Fruit fly (Drosophila melanogaster) whole organism, prepupa: ENCODE measurements around the gene CG32295.

Source experiments
- Blimp-1 ChIP-seq: fragments of 200-800 bp; sonication (Bioruptor generic); optimal IDR thresholded peaks from 3 replicates; lab custom pipeline; 2017; ENCODE audit warnings: missing biosample characterization, missing genetic modification characterization, mild to moderate bottlenecking, moderate library complexity, missing genetic modification reagents
- CG10631 ChIP-seq: fragments of 200-800 bp; sonication (Bioruptor generic); optimal IDR thresholded peaks from 2 replicates; lab custom pipeline; 2016; ENCODE audit warnings: missing biosample characterization, missing genetic modification characterization
- CG11762 ChIP-seq: fragments of 200-800 bp; sonication (Bioruptor generic); optimal IDR thresholded peaks from 3 replicates; lab custom pipeline; 2016; ENCODE audit warnings: missing biosample characterization, missing genetic modification characterization; ENCODE audit not compliant: insufficient read depth
- CG11902 ChIP-seq: fragments of 200-800 bp; sonication (Bioruptor generic); optimal IDR thresholded peaks from 3 replicates; lab custom pipeline; 2016; ENCODE audit warnings: missing biosample characterization, missing genetic modification characterization
- CG15336 ChIP-seq: fragments of 200-800 bp; sonication (Bioruptor generic); IDR thresholded peaks from 2 replicates; pipeline ENCODE4 v1.3.6; 2022; ENCODE audit warnings: missing biosample characterization, missing genetic modification characterization
- CG1621 ChIP-seq: fragments of 200-800 bp; sonication (Bioruptor generic); optimal IDR thresholded peaks from 3 replicates; lab custom pipeline; 2018; ENCODE audit warnings: missing biosample characterization, mild to moderate bottlenecking, missing genetic modification characterization
- CG3032 ChIP-seq: fragments of 200-800 bp; optimal IDR thresholded peaks from 2 replicates; lab custom pipeline; 2019; ENCODE audit warnings: missing biosample characterization, mild to moderate bottlenecking, missing genetic modification characterization, moderate library complexity
- CG31627 ChIP-seq: fragments of 200-800 bp; sonication (Bioruptor generic); optimal IDR thresholded peaks from 3 replicates; lab custom pipeline; 2016; ENCODE audit warnings: missing biosample characterization, missing genetic modification characterization
- CG32006 ChIP-seq: fragments of 200-800 bp; sonication (Bioruptor generic); optimal IDR thresholded peaks from 3 replicates; lab custom pipeline; 2017; ENCODE audit warnings: missing biosample characterization, mild to moderate bottlenecking, missing genetic modification characterization
- CG34406 ChIP-seq: fragments of 200-800 bp; sonication (Bioruptor generic); optimal IDR thresholded peaks from 3 replicates; lab custom pipeline; 2016; ENCODE audit warnings: missing biosample characterization, missing genetic modification characterization
- CG3919 ChIP-seq: fragments of 200-800 bp; sonication (Bioruptor generic); optimal IDR thresholded peaks from 3 replicates; lab custom pipeline; 2016; ENCODE audit warnings: missing biosample characterization, missing genetic modification characterization
- CG4318 ChIP-seq: fragments of 200-800 bp; sonication (Bioruptor generic); optimal IDR thresholded peaks from 3 replicates; lab custom pipeline; 2017; ENCODE audit warnings: missing biosample characterization, mild to moderate bottlenecking, missing genetic modification characterization
- CG6163 ChIP-seq: fragments of 200-800 bp; sonication (Bioruptor generic); IDR thresholded peaks from 3 replicates; pipeline ENCODE4 v1.3.6; 2022; ENCODE audit warnings: missing biosample characterization, missing genetic modification characterization
- CG6276 ChIP-seq: fragments of 200-800 bp; sonication (Bioruptor generic); optimal IDR thresholded peaks from 2 replicates; lab custom pipeline; 2017; ENCODE audit warnings: missing biosample characterization, mild to moderate bottlenecking, missing genetic modification characterization
- CG6792 ChIP-seq: fragments of 200-800 bp; sonication (Bioruptor generic); optimal IDR thresholded peaks from 3 replicates; lab custom pipeline; 2016; ENCODE audit warnings: missing biosample characterization, missing genetic modification characterization
- CG6808 ChIP-seq: fragments of 200-800 bp; sonication (Bioruptor generic); optimal IDR thresholded peaks from 3 replicates; lab custom pipeline; 2017; ENCODE audit warnings: missing biosample characterization, missing genetic modification characterization, mild to moderate bottlenecking, moderate library complexity, missing genetic modification reagents
- CG6854 ChIP-seq: fragments of 200-800 bp; sonication (Bioruptor generic); optimal IDR thresholded peaks from 2 replicates; lab custom pipeline; 2017; ENCODE audit warnings: missing biosample characterization, mild to moderate bottlenecking, missing genetic modification characterization
- CG7368 ChIP-seq: fragments of 200-800 bp; sonication (Bioruptor generic); optimal IDR thresholded peaks from 3 replicates; lab custom pipeline; 2016; ENCODE audit warnings: missing biosample characterization, missing genetic modification characterization
- CG8319 ChIP-seq: fragments of 200-800 bp; sonication (Bioruptor generic); optimal IDR thresholded peaks from 3 replicates; lab custom pipeline; 2016; ENCODE audit warnings: missing biosample characterization, missing genetic modification characterization
- CG9139 ChIP-seq: fragments of 200-800 bp; sonication (Bioruptor generic); optimal IDR thresholded peaks from 3 replicates; lab custom pipeline; 2017; ENCODE audit warnings: missing biosample characterization, mild to moderate bottlenecking, missing genetic modification characterization
- Eip75B ChIP-seq: fragments of 200-800 bp; sonication (Bioruptor generic); optimal IDR thresholded peaks from 3 replicates; lab custom pipeline; 2016; ENCODE audit warnings: missing biosample characterization, missing genetic modification characterization
- Eip78C ChIP-seq: fragments of 200-800 bp; sonication (Bioruptor generic); peaks from one replicate; lab custom pipeline; 2016; ENCODE audit warnings: missing biosample characterization, missing genetic modification characterization
- Ets96B ChIP-seq: fragments of 200-800 bp; optimal IDR thresholded peaks from 2 replicates; lab custom pipeline; 2019; ENCODE audit warnings: missing biosample characterization, mild to moderate bottlenecking, missing genetic modification characterization, moderate library complexity
- Gug ChIP-seq: fragments of 200-800 bp; sonication (Bioruptor generic); IDR thresholded peaks from 2 replicates; pipeline ENCODE4 v1.3.6; 2022; ENCODE audit warnings: missing biosample characterization, missing genetic modification characterization
- Hr38 ChIP-seq: sonication (Bioruptor generic); optimal IDR thresholded peaks from 2 replicates; lab custom pipeline; 2016; ENCODE audit warnings: missing biosample characterization, missing genetic modification characterization
- Hr39 ChIP-seq: fragments of 200-800 bp; sonication (Bioruptor generic); optimal IDR thresholded peaks from 2 replicates; lab custom pipeline; 2016; ENCODE audit warnings: missing biosample characterization, missing genetic modification characterization
- Hr4 ChIP-seq: fragments of 200-800 bp; sonication (Bioruptor generic); optimal IDR thresholded peaks from 3 replicates; lab custom pipeline; 2016; ENCODE audit warnings: missing biosample characterization, missing genetic modification characterization
- Met ChIP-seq: fragments of 200-800 bp; sonication (Bioruptor generic); optimal IDR thresholded peaks from 3 replicates; lab custom pipeline; 2016; ENCODE audit warnings: missing biosample characterization, missing genetic modification characterization
- Smox ChIP-seq: fragments of 200-800 bp; sonication (Bioruptor generic); optimal IDR thresholded peaks from 3 replicates; lab custom pipeline; 2016; ENCODE audit warnings: missing biosample characterization, missing genetic modification characterization
- Sox102F ChIP-seq: fragments of 200-800 bp; sonication (Bioruptor generic); optimal IDR thresholded peaks from 2 replicates; lab custom pipeline; 2016; ENCODE audit warnings: missing biosample characterization, mild to moderate bottlenecking, missing genetic modification characterization
- Sox14 ChIP-seq: fragments of 200-800 bp; sonication (Bioruptor generic); optimal IDR thresholded peaks from 3 replicates; lab custom pipeline; 2016; ENCODE audit warnings: missing biosample characterization, missing genetic modification characterization
- Sox15 ChIP-seq: fragments of 200-800 bp; sonication (Bioruptor generic); optimal IDR thresholded peaks from 3 replicates; lab custom pipeline; 2016; ENCODE audit warnings: missing biosample characterization, missing genetic modification characterization
- achi ChIP-seq: fragments of 200-800 bp; sonication (Bioruptor generic); optimal IDR thresholded peaks from 3 replicates; lab custom pipeline; 2016; ENCODE audit warnings: missing biosample characterization, missing genetic modification characterization
- acj6 ChIP-seq: fragments of 200-800 bp; sonication (Bioruptor generic); optimal IDR thresholded peaks from 3 replicates; lab custom pipeline; 2016; ENCODE audit warnings: missing biosample characterization, missing genetic modification characterization
- cyc ChIP-seq: fragments of 200-800 bp; sonication (Bioruptor generic); optimal IDR thresholded peaks from 3 replicates; lab custom pipeline; 2016; ENCODE audit warnings: missing biosample characterization, missing genetic modification characterization
- dac ChIP-seq: fragments of 200-800 bp; sonication (Bioruptor generic); optimal IDR thresholded peaks from 2 replicates; lab custom pipeline; 2017; ENCODE audit warnings: missing biosample characterization, mild to moderate bottlenecking, missing genetic modification characterization
- dsx ChIP-seq: fragments of 200-800 bp; optimal IDR thresholded peaks from 3 replicates; lab custom pipeline; 2019; ENCODE audit warnings: missing biosample characterization, mild to moderate bottlenecking, missing genetic modification characterization, moderate library complexity; ENCODE audit not compliant: poor library complexity, severe bottlenecking
- eg ChIP-seq: fragments of 200-800 bp; sonication (Bioruptor generic); IDR thresholded peaks from 3 replicates; pipeline ENCODE4 v1.3.6; 2022; ENCODE audit warnings: missing biosample characterization, missing genetic modification characterization
- fd59A ChIP-seq: fragments of 200-800 bp; sonication (Bioruptor generic); optimal IDR thresholded peaks from 2 replicates; lab custom pipeline; 2017; ENCODE audit warnings: missing biosample characterization, mild to moderate bottlenecking, missing genetic modification characterization, missing genetic modification reagents
- fkh ChIP-seq: fragments of 200-800 bp; sonication (Bioruptor generic); optimal IDR thresholded peaks from 3 replicates; lab custom pipeline; 2017; ENCODE audit warnings: missing biosample characterization, mild to moderate bottlenecking, missing genetic modification characterization, moderate library complexity
- lz ChIP-seq: fragments of 200-800 bp; sonication (Bioruptor generic); optimal IDR thresholded peaks from 3 replicates; lab custom pipeline; 2016; ENCODE audit warnings: missing biosample characterization, missing genetic modification characterization
- net ChIP-seq: fragments of 200-800 bp; sonication (Bioruptor generic); optimal IDR thresholded peaks from 3 replicates; lab custom pipeline; 2016; ENCODE audit warnings: missing biosample characterization, missing genetic modification characterization
- pdm3 ChIP-seq: fragments of 200-800 bp; sonication (Bioruptor generic); optimal IDR thresholded peaks from 3 replicates; lab custom pipeline; 2016; ENCODE audit warnings: missing biosample characterization, missing genetic modification characterization
- salr ChIP-seq, 2 experiments: fragments of 200-800 bp; sonication (Bioruptor generic); optimal IDR thresholded peaks; 3 replicates each; lab custom pipeline; 2016 to 2018; ENCODE audit warnings: missing biosample characterization in 2 of 2, missing genetic modification characterization in 2 of 2, mild to moderate bottlenecking in 1 of 2
- spab ChIP-seq: fragments of 200-800 bp; sonication (Bioruptor generic); optimal IDR thresholded peaks from 2 replicates; lab custom pipeline; 2017; ENCODE audit warnings: missing biosample characterization, mild to moderate bottlenecking, missing genetic modification characterization, missing genetic modification reagents
- ss ChIP-seq, 2 experiments: fragments of 200-800 bp; sonication (Bioruptor generic); optimal IDR thresholded peaks; 2 replicates in 1 of 2; 3 replicates in 1 of 2; lab custom pipeline; 2017 to 2018; ENCODE audit warnings: mild to moderate bottlenecking in 2 of 2, missing biosample characterization in 2 of 2, missing genetic modification characterization in 2 of 2, moderate library complexity in 1 of 2
- svp ChIP-seq: fragments of 200-800 bp; sonication (Bioruptor generic); peaks from one replicate; lab custom pipeline; 2016; ENCODE audit warnings: missing biosample characterization, missing genetic modification characterization
- vri ChIP-seq: fragments of 200-800 bp; sonication (Bioruptor generic); optimal IDR thresholded peaks from 3 replicates; lab custom pipeline; 2016; ENCODE audit warnings: missing biosample characterization, mild to moderate bottlenecking, missing genetic modification characterization

CG32295 gene

dm6 chr3L:2570269-2570723 is 43.5 kb upstream of the CG32295 start (continued):
- TF ChIP-seq Sox102F (GFP tag; lab: Kevin White, UChicago) = peak; percentile 90
- TF ChIP-seq lz (GFP tag; lab: Kevin White, UChicago) = peak; percentile 87
- peak; percentile 81 for TF ChIP-seq acj6 (GFP tag; lab: Kevin White, UChicago)
- TF ChIP-seq Eip78C (GFP tag; lab: Kevin White, UChicago) = peak; percentile 94
- TF ChIP-seq Hr38 = no peak
- peak; percentile 65 for TF ChIP-seq Sox15 (GFP tag; lab: Kevin White, UChicago)
- peak; percentile 90 for TF ChIP-seq CG15336
- peak; percentile 88 for TF ChIP-seq Met (GFP tag; lab: Kevin White, UChicago)
- peak in 1 of 2 experiments; percentile 50 for TF ChIP-seq ss (GFP tag; optimal IDR thresholded peaks at IDR 0.05; lab: Kevin White, UChicago)
- peak; percentile 81 for TF ChIP-seq Hr39
- TF ChIP-seq CG6854 = no peak
- peak; percentile 70 for TF ChIP-seq CG32006 (GFP tag; lab: Kevin White, UChicago)
- TF ChIP-seq fd59A (GFP tag; lab: Kevin White, UChicago) = peak; percentile 51
- peak; percentile 82 for TF ChIP-seq CG6792 (GFP tag; lab: Kevin White, UChicago)
- peak; percentile 82 for TF ChIP-seq net (GFP tag; lab: Kevin White, UChicago)
- TF ChIP-seq CG31627 (GFP tag; lab: Kevin White, UChicago) = peak; percentile 81

dm6 chr3L:2568274-2568673 is 41.5 kb upstream of the CG32295 start:
- TF ChIP-seq net (GFP tag; lab: Kevin White, UChicago) (no peak), dsx (GFP tag; lab: Kevin White, UChicago) (peak; percentile 48), Smox (GFP tag; lab: Kevin White, UChicago) (no peak), lz (GFP tag; lab: Kevin White, UChicago) (no peak), CG6276 (GFP tag; lab: Kevin White, UChicago) (no peak), CG11902 (GFP tag; lab: Kevin White, UChicago) (no peak), pdm3 (GFP tag; lab: Kevin White, UChicago) (no peak), Eip78C (GFP tag; lab: Kevin White, UChicago) (peak; percentile 47), vri (GFP tag; lab: Kevin White, UChicago) (no peak), CG4318 (GFP tag; lab: Kevin White, UChicago) (no peak), CG6854 (no peak), Sox14 (peak; percentile 72), Ets96B (tag; lab: Kevin White, UChicago) (no peak), CG9139 (peak; percentile 9), ss (GFP tag; optimal IDR thresholded peaks at IDR 0.05; lab: Kevin White, UChicago) (peak in 1 of 2 experiments; percentile 57), eg (0 out of 3 replicates have a peak, but pooled peaks have one; percentile 5), CG34406 (GFP tag; lab: Kevin White, UChicago) (no peak), spab (GFP tag; lab: Kevin White, UChicago) (no peak), fd59A (GFP tag; lab: Kevin White, UChicago) (no peak), svp (GFP tag; lab: Kevin White, UChicago) (peak; percentile 47), CG3032 (tag; lab: Kevin White, UChicago) (no peak), fkh (GFP tag; lab: Kevin White, UChicago) (no peak), CG10631 (no peak), CG7368 (GFP tag; lab: Kevin White, UChicago) (no peak), CG6792 (GFP tag; lab: Kevin White, UChicago) (no peak), achi (no peak), CG3919 (GFP tag; lab: Kevin White, UChicago) (no peak), Gug (GFP tag; lab: Robert Waterston, UW) (no peak), CG8319 (no peak), CG6808 (GFP tag; lab: Kevin White, UChicago) (peak; percentile 19), dac (GFP tag; lab: Kevin White, UChicago) (no peak), Sox15 (GFP tag; lab: Kevin White, UChicago) (no peak), salr (GFP tag; optimal IDR thresholded peaks at IDR 0.05; lab: Kevin White, UChicago) (no peak), Hr4 (GFP tag; lab: Kevin White, UChicago) (no peak), CG15336 (0 out of 2 replicates have a peak, but pooled peaks have one; percentile 14), CG32006 (GFP tag; lab: Kevin White, UChicago) (no peak), CG1621 (no peak), Eip75B (GFP tag; lab: Kevin White, UChicago) (no peak), acj6 (GFP tag; lab: Kevin White, UChicago) (no peak), cyc (GFP tag; lab: Kevin White, UChicago) (no peak), CG6163 (GFP tag; lab: Robert Waterston, UW) (0 out of 3 replicates have a peak, but pooled peaks have one; percentile 10), Blimp-1 (GFP tag; lab: Kevin White, UChicago) (no peak), CG11762 (GFP tag; lab: Kevin White, UChicago) (no peak)
